Fruit fly (Drosophila melanogaster) whole organism, embryonic: ENCODE measurements around the gene intr.
A peak's percentile ranks its signal among the peaks of the same experiment; 100 is the strongest.

Source experiments
- Antp ChIP-seq: fragments of 200-800 bp; sonication (Bioruptor generic); optimal IDR thresholded peaks from 3 replicates; lab custom pipeline; 2016; ENCODE audit warnings: missing biosample characterization, missing genetic modification characterization
- Asciz ChIP-seq: fragments of 200-800 bp; sonication (Bioruptor generic); optimal IDR thresholded peaks from 2 replicates; lab custom pipeline; 2017; ENCODE audit warnings: missing biosample characterization, mild to moderate bottlenecking, missing genetic modification characterization, missing genetic modification reagents
- CG15479 ChIP-seq: fragments of 200-800 bp; sonication (Bioruptor generic); optimal IDR thresholded peaks from 3 replicates; lab custom pipeline; 2019; ENCODE audit warnings: missing biosample characterization, mild to moderate bottlenecking, missing genetic modification characterization, moderate library complexity
- CG30403 ChIP-seq: fragments of 200-800 bp; sonication (Bioruptor generic); optimal IDR thresholded peaks from 3 replicates; lab custom pipeline; 2016; ENCODE audit warnings: missing biosample characterization, missing genetic modification characterization
- CG32772 ChIP-seq: fragments of 200-800 bp; sonication (Bioruptor generic); IDR thresholded peaks from 2 replicates; pipeline ENCODE4 v1.3.6; 2022; ENCODE audit warnings: missing biosample characterization, missing genetic modification characterization
- CG6854 ChIP-seq: fragments of 200-800 bp; sonication (Bioruptor generic); optimal IDR thresholded peaks from 3 replicates; lab custom pipeline; 2017; ENCODE audit warnings: missing biosample characterization, mild to moderate bottlenecking, missing genetic modification characterization
- Nf-YB ChIP-seq: fragments of 200-800 bp; sonication (Bioruptor generic); optimal IDR thresholded peaks from 3 replicates; lab custom pipeline; 2019; ENCODE audit warnings: missing biosample characterization, mild to moderate bottlenecking, missing genetic modification characterization, moderate library complexity
- Opbp ChIP-seq: fragments of 200-800 bp; sonication (Bioruptor generic); IDR thresholded peaks from 3 replicates; pipeline ENCODE4 v1.3.6; 2022; ENCODE audit warnings: missing biosample characterization, missing genetic modification characterization; ENCODE audit not compliant: partially characterized antibody
- h ChIP-seq: fragments of >200 bp; optimal IDR thresholded peaks from 2 replicates; lab custom pipeline; 2017
- sna ChIP-seq: fragments of 200-800 bp; sonication (Bioruptor generic); IDR thresholded peaks from 2 replicates; pipeline ENCODE4 v1.3.6; 2022; ENCODE audit warnings: missing biosample characterization, missing genetic modification characterization; ENCODE audit not compliant: partially characterized antibody
- trem ChIP-seq: fragments of 200-800 bp; optimal IDR thresholded peaks from 3 replicates; lab custom pipeline; 2019; ENCODE audit warnings: missing biosample characterization, mild to moderate bottlenecking, missing genetic modification characterization, moderate library complexity
- yki ChIP-seq: fragments of >200 bp; optimal IDR thresholded peaks from 3 replicates; lab custom pipeline; 2018

- TF ChIP-seq CG32772 (GFP tag; lab: Robert Waterston, UW) (no peak), CG30403 (GFP tag; lab: Kevin White, UChicago) (peak; percentile 3), CG6854 (no peak), Nf-YB (no peak), Antp (GFP tag; lab: Kevin White, UChicago) (no peak), yki (lab: Kevin White, UChicago) (no peak), h (lab: Kevin White, UChicago) (no peak), Asciz (GFP tag; lab: Kevin White, UChicago) (no peak), CG15479 (GFP tag; lab: Kevin White, UChicago) (no peak), Opbp (GFP tag; lab: Robert Waterston, UW) (no peak), sna (GFP tag; lab: Robert Waterston, UW) (no peak), trem (tag; lab: Kevin White, UChicago) (no peak)
Measured at dm6 chr3R:28830746-28831145, 40.4 kb downstream of the intr start.
